Worm (Caenorhabditis elegans) whole organism, mixed stage, embryonic: ENCODE data around the gene C02B8.7.

Experiments
- blmp-1 ChIP-seq: fragments of 150-350 bp; optimal IDR thresholded peaks from 2 replicates; lab custom pipeline; 2014; ENCODE audit warnings: missing biosample characterization, missing genetic modification characterization
- elt-3 ChIP-seq: fragments of 150-350 bp; optimal IDR thresholded peaks from 2 replicates; lab custom pipeline; 2014; ENCODE audit warnings: missing biosample characterization, missing genetic modification characterization
- flh-1 ChIP-seq: fragments of 200-800 bp; sonication (Bioruptor generic); optimal IDR thresholded peaks from 2 replicates; lab custom pipeline; 2018; ENCODE audit warnings: mild to moderate bottlenecking, missing genetic modification characterization, moderate library complexity, missing compliant biosample characterization
- lsy-2 ChIP-seq: fragments of 150-350 bp; optimal IDR thresholded peaks from 2 replicates; lab custom pipeline; 2014; ENCODE audit warnings: missing biosample characterization, missing genetic modification characterization
- nhr-12 ChIP-seq: fragments of 150-350 bp; optimal IDR thresholded peaks from 2 replicates; lab custom pipeline; 2014; ENCODE audit warnings: missing biosample characterization, missing genetic modification characterization
- nhr-28 ChIP-seq: fragments of 150-350 bp; optimal IDR thresholded peaks from 2 replicates; lab custom pipeline; 2014; ENCODE audit warnings: missing biosample characterization, missing genetic modification characterization
- nhr-76 ChIP-seq: sonication (generic microtip); optimal IDR thresholded peaks from 2 replicates; lab custom pipeline; 2017; ENCODE audit warnings: missing biosample characterization, missing genetic modification characterization
- unc-39 ChIP-seq: fragments of 150-350 bp; optimal IDR thresholded peaks from 2 replicates; lab custom pipeline; 2014; ENCODE audit warnings: missing biosample characterization, missing genetic modification characterization
- unc-62 ChIP-seq: fragments of 150-350 bp; optimal IDR thresholded peaks from 2 replicates; lab custom pipeline; 2014; ENCODE audit warnings: missing biosample characterization, missing genetic modification reagents, missing genetic modification characterization

DNA sequence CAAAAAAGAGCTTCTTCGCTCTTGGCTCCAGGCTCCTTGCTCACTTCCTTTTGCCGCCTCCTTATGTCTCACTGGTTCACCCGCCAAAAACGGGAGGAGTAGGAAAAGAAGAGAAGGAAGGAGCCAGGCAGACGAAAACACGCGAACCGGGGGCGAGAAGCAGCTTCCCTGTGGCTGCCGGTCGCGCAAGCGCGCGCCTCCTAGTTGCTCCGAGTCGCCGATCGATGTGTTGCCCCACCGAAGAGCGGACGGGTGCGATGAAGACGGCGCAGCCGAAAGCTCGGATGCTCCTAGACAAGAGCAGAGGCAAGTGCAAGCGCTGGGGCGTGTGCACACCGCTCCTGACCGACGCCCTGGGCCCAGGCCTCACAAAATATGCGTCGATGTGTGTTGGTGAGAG, 25.9 kb upstream of the C02B8.7 start:
- TF ChIP-seq nhr-76 (tag; lab: Kevin White, UChicago) (no peak), blmp-1 (tag; lab: Kevin White, UChicago) (no peak), nhr-12 (no peak), unc-62 (GFP tag; lab: Kevin White, UChicago) (no peak), nhr-28 (tag; lab: Kevin White, UChicago) (no peak), lsy-2 (tag; lab: Kevin White, UChicago) (no peak), unc-39 (no peak), flh-1 (no peak), elt-3 (no peak)
